Worm (Caenorhabditis elegans) whole organism, early embryonic: ENCODE measurements around the gene srw-14.

Source experiments
- ama-1 ChIP-seq: fragments of 150-350 bp; optimal IDR thresholded peaks from 2 replicates; lab custom pipeline; 2014
- flt-1 ChIP-seq: fragments of 200-800 bp; sonication (Bioruptor generic); IDR thresholded peaks from 2 replicates; pipeline ENCODE4 v1.3.6; 2022; ENCODE audit warnings: missing genetic modification characterization, missing compliant biosample characterization
- tbx-11 ChIP-seq: fragments of 200-800 bp; sonication (Bioruptor generic); IDR thresholded peaks from 2 replicates; pipeline ENCODE4 v1.3.6; 2022; ENCODE audit warnings: missing genetic modification characterization, missing compliant biosample characterization

DNA sequence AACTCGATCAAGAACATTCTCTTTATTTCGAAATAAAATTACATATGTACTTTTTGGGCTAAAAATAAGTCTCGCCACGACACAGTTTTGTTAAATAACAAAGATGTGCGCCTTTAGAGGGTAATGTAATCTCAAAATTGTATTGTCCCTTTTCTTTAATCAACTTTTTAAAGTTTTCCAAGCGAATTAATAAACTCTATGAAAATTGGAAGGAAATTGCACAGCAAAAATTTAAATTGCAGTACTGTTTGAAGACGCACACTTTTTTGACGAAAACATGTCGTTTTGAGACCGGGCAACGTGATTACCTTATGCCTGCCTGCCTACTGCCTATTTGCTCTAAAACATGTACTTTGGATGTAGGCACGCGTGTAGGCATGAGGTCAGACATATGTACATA is 33.8 kb upstream of the srw-14 start:
- TF ChIP-seq ama-1 (lab: Kevin White, UChicago) (no peak), tbx-11 (no peak), flt-1 (no peak)
